Fruit fly (Drosophila melanogaster): ENCODE results near the gene btl.
A peak's percentile ranks its signal among the peaks of the same experiment; 100 is the strongest.

btl gene

dm6 chr3L:14050944-14051548 lies 24.5 kb upstream of the btl start, which contains the start of gene CG6833 (continued):
- TF ChIP-seq CG7745 (tag; optimal IDR thresholded peaks at IDR 0.05) (no peak), CG3847 (GFP tag; IDR thresholded peaks at IDR 0.05) (peak; percentile 76), CG43689 (GFP tag; IDR thresholded peaks at IDR 0.05) (peak; percentile 46; the same call in 1 of the 2 replicates), CG34224 (GFP tag; IDR thresholded peaks at IDR 0.05; ENCODE audit: partially characterized antibody) (no peak), Hr78 (GFP tag; optimal IDR thresholded peaks at IDR 0.05) (no peak), gcm (GFP tag; optimal IDR thresholded peaks at IDR 0.05) (no peak), cad (GFP tag; optimal IDR thresholded peaks at IDR 0.05) (no peak), CG1024 (GFP tag; IDR thresholded peaks at IDR 0.05) (no peak; the same call in 1 of the 2 replicates), bcd (GFP tag; optimal IDR thresholded peaks at IDR 0.05) (peak; percentile 70), ham (GFP tag; IDR thresholded peaks at IDR 0.05) (0 out of 2 replicates have a peak, but pooled peaks have one; percentile 15), tx (GFP tag; optimal IDR thresholded peaks at IDR 0.05) (peak; percentile 42), CG3838 (GFP tag; optimal IDR thresholded peaks at IDR 0.05) (no peak), CG2116 (GFP tag; optimal IDR thresholded peaks at IDR 0.05) (peak; percentile 30), Dref (GFP tag; IDR thresholded peaks at IDR 0.05) (peak; percentile 43), CG14441 (GFP tag; IDR thresholded peaks at IDR 0.05) (peak; percentile 84), Asciz (GFP tag; optimal IDR thresholded peaks at IDR 0.05) (no peak), CG4707 (GFP tag; optimal IDR thresholded peaks at IDR 0.05) (peak; percentile 20), sc (optimal IDR thresholded peaks at IDR 0.05) (no peak), sc (GFP tag; optimal IDR thresholded peaks at IDR 0.05) (no peak), CG2889 (GFP tag; IDR thresholded peaks at IDR 0.05) (peak; percentile 73; the same call in 2 of the 3 replicates), CG7271 (tag; optimal IDR thresholded peaks at IDR 0.05) (peak; percentile 68), Rfx (GFP tag; IDR thresholded peaks at IDR 0.05) (peak; percentile 93), psq (GFP tag; optimal IDR thresholded peaks at IDR 0.05) (no peak), CG18476 (GFP tag; optimal IDR thresholded peaks at IDR 0.05) (peak; percentile 47), Max (GFP tag; optimal IDR thresholded peaks at IDR 0.05) (peak; percentile 55), sens-2 (GFP tag; IDR thresholded peaks at IDR 0.05) (peak; percentile 56), CG31365 (tag; optimal IDR thresholded peaks at IDR 0.05) (no peak), CG18011 (GFP tag; optimal IDR thresholded peaks at IDR 0.05) (no peak), pnt (GFP tag; optimal IDR thresholded peaks at IDR 0.05) (peak; percentile 75), CG9215 (GFP tag; IDR thresholded peaks at IDR 0.05) (peak; percentile 68), CG1602 (GFP tag; optimal IDR thresholded peaks at IDR 0.05) (peak; percentile 57), CG17829 (tag; optimal IDR thresholded peaks at IDR 0.05) (peak; percentile 79), ttk (GFP tag; IDR thresholded peaks at IDR 0.05) (peak; percentile 69; the same call in 1 of the 2 replicates), bigmax (GFP tag; optimal IDR thresholded peaks at IDR 0.05) (no peak), Hand (GFP tag; optimal IDR thresholded peaks at IDR 0.05) (no peak), grn (GFP tag; optimal IDR thresholded peaks at IDR 0.05) (no peak), CG11398 (GFP tag; optimal IDR thresholded peaks at IDR 0.05) (peak; percentile 38), amos (GFP tag; IDR thresholded peaks at IDR 0.05; ENCODE audit: partially characterized antibody) (no peak), Hsf (GFP tag; optimal IDR thresholded peaks at IDR 0.05) (peak; percentile 79), pum (GFP tag; optimal IDR thresholded peaks at IDR 0.05) (peak; percentile 82), Hr51 (GFP tag; optimal IDR thresholded peaks at IDR 0.05) (peak; percentile 32 to 57), kni (GFP tag; optimal IDR thresholded peaks at IDR 0.05) (no peak), tio (GFP tag; optimal IDR thresholded peaks at IDR 0.05) (no peak), klu (GFP tag; IDR thresholded peaks at IDR 0.05) (peak; percentile 43; the same call in 1 of the 2 replicates), shn (GFP tag; optimal IDR thresholded peaks at IDR 0.05) (peak; percentile 69), sob (GFP tag; IDR thresholded peaks at IDR 0.05) (peak; percentile 86), TFAM (GFP tag; optimal IDR thresholded peaks at IDR 0.05) (no peak), CG11504 (tag; optimal IDR thresholded peaks at IDR 0.05) (peak; percentile 72), Fer1 (GFP tag; optimal IDR thresholded peaks at IDR 0.05) (peak; percentile 59), ken (GFP tag; IDR thresholded peaks at IDR 0.05) (peak; percentile 87)
